Worm (Caenorhabditis elegans) whole organism, late embryonic: ENCODE results near the gene fipr-5.

Source experiments
- C38D4.7 ChIP-seq: fragments of 200-800 bp; sonication (Bioruptor generic); optimal IDR thresholded peaks from 2 replicates; lab custom pipeline; 2018; ENCODE audit warnings: mild to moderate bottlenecking, missing genetic modification characterization, moderate library complexity, missing compliant biosample characterization
- ceh-18 ChIP-seq: sonication (generic microtip); optimal IDR thresholded peaks from 2 replicates; lab custom pipeline; 2016; ENCODE audit warnings: missing genetic modification characterization, missing compliant biosample characterization
- ceh-19 ChIP-seq: fragments of 200-800 bp; sonication (Bioruptor generic); optimal IDR thresholded peaks from 2 replicates; lab custom pipeline; 2018; ENCODE audit warnings: mild to moderate bottlenecking, missing genetic modification characterization, missing compliant biosample characterization
- ceh-30 ChIP-seq: fragments of 150-350 bp; optimal IDR thresholded peaks from 2 replicates; lab custom pipeline; 2014; ENCODE audit warnings: missing biosample characterization, missing genetic modification characterization
- ceh-31 ChIP-seq: sonication (generic microtip); optimal IDR thresholded peaks from 2 replicates; lab custom pipeline; 2016; ENCODE audit warnings: missing genetic modification characterization, missing compliant biosample characterization
- ceh-34 ChIP-seq: sonication (generic microtip); optimal IDR thresholded peaks from 2 replicates; lab custom pipeline; 2016; ENCODE audit warnings: mild to moderate bottlenecking, missing genetic modification characterization, missing compliant biosample characterization
- ceh-45 ChIP-seq: fragments of 200-800 bp; sonication (Bioruptor generic); IDR thresholded peaks from 2 replicates; pipeline ENCODE4 v1.3.6; 2022; ENCODE audit warnings: missing genetic modification reagents, missing genetic modification characterization, missing compliant biosample characterization
- ceh-6 ChIP-seq: fragments of 200-800 bp; sonication (Bioruptor generic); optimal IDR thresholded peaks from 2 replicates; lab custom pipeline; 2018; ENCODE audit warnings: mild to moderate bottlenecking, missing genetic modification characterization, missing compliant biosample characterization
- che-1 ChIP-seq: sonication (generic microtip); optimal IDR thresholded peaks from 2 replicates; lab custom pipeline; 2016; ENCODE audit warnings: mild to moderate bottlenecking, missing genetic modification characterization, missing compliant biosample characterization
- elt-2 ChIP-seq: sonication (generic microtip); optimal IDR thresholded peaks from 2 replicates; lab custom pipeline; 2016; ENCODE audit warnings: missing genetic modification reagents, missing genetic modification characterization, missing compliant biosample characterization
- elt-4 ChIP-seq: sonication (generic microtip); optimal IDR thresholded peaks from 2 replicates; lab custom pipeline; 2016; ENCODE audit warnings: missing genetic modification characterization, missing compliant biosample characterization
- ets-4 ChIP-seq: sonication (generic microtip); optimal IDR thresholded peaks from 2 replicates; lab custom pipeline; 2016; ENCODE audit warnings: missing genetic modification characterization, missing compliant biosample characterization
- eyg-1 ChIP-seq: sonication (generic microtip); optimal IDR thresholded peaks from 2 replicates; lab custom pipeline; 2016; ENCODE audit warnings: missing genotype, missing genetic modification characterization, missing compliant biosample characterization
- hlh-13 ChIP-seq: fragments of 200-800 bp; sonication (Bioruptor generic); optimal IDR thresholded peaks from 2 replicates; lab custom pipeline; 2018; ENCODE audit warnings: mild to moderate bottlenecking, missing genetic modification characterization, missing compliant biosample characterization
- hlh-15 ChIP-seq: sonication (generic microtip); optimal IDR thresholded peaks from 2 replicates; lab custom pipeline; 2016; ENCODE audit warnings: missing genetic modification characterization, missing compliant biosample characterization
- hlh-30 ChIP-seq: sonication (generic microtip); optimal IDR thresholded peaks from 2 replicates; lab custom pipeline; 2017; ENCODE audit warnings: antibody characterized with exemption, missing genetic modification characterization, missing compliant biosample characterization; ENCODE audit not compliant: insufficient read depth
- mec-3 ChIP-seq: sonication (generic microtip); optimal IDR thresholded peaks from 2 replicates; lab custom pipeline; 2016; ENCODE audit warnings: borderline replicate concordance, missing genetic modification characterization, missing compliant biosample characterization
- nfya-1 ChIP-seq: sonication (generic microtip); optimal IDR thresholded peaks from 2 replicates; lab custom pipeline; 2017; ENCODE audit warnings: missing genetic modification characterization, mild to moderate bottlenecking, missing compliant biosample characterization, antibody characterized with exemption, moderate library complexity
- nhr-232 ChIP-seq: sonication (generic microtip); optimal IDR thresholded peaks from 2 replicates; lab custom pipeline; 2016; ENCODE audit warnings: missing genetic modification characterization, missing compliant biosample characterization
- npax-4 ChIP-seq: sonication (generic microtip); optimal IDR thresholded peaks from 2 replicates; lab custom pipeline; 2016; ENCODE audit warnings: missing genetic modification characterization, missing compliant biosample characterization
- odd-2 ChIP-seq: sonication (generic microtip); optimal IDR thresholded peaks from 2 replicates; lab custom pipeline; 2017; ENCODE audit warnings: antibody characterized with exemption, mild to moderate bottlenecking, missing genetic modification characterization, missing compliant biosample characterization
- pat-9 ChIP-seq: fragments of 200-800 bp; sonication (Bioruptor generic); optimal IDR thresholded peaks from 2 replicates; lab custom pipeline; 2018; ENCODE audit warnings: mild to moderate bottlenecking, missing genetic modification characterization, moderate library complexity, missing compliant biosample characterization
- ref-2 ChIP-seq: sonication (generic microtip); optimal IDR thresholded peaks from 2 replicates; lab custom pipeline; 2016; ENCODE audit warnings: missing genetic modification characterization, missing compliant biosample characterization
- sox-4 ChIP-seq: sonication (generic microtip); optimal IDR thresholded peaks from 2 replicates; lab custom pipeline; 2017; ENCODE audit warnings: mild to moderate bottlenecking, missing genetic modification characterization, inconsistent platforms, missing compliant biosample characterization
- syd-9 ChIP-seq: sonication (generic microtip); optimal IDR thresholded peaks from 2 replicates; lab custom pipeline; 2016; ENCODE audit warnings: mild to moderate bottlenecking, missing genetic modification characterization, moderate library complexity, missing compliant biosample characterization
- ttx-3 ChIP-seq: sonication (generic microtip); optimal IDR thresholded peaks from 2 replicates; lab custom pipeline; 2016; ENCODE audit warnings: missing genetic modification reagents, missing genetic modification characterization, missing compliant biosample characterization
- unc-42 ChIP-seq: sonication (generic microtip); optimal IDR thresholded peaks from 2 replicates; lab custom pipeline; 2016; ENCODE audit warnings: missing genotype, missing genetic modification characterization, missing compliant biosample characterization
- zip-5 ChIP-seq: sonication (generic microtip); optimal IDR thresholded peaks from 2 replicates; lab custom pipeline; 2016; ENCODE audit warnings: missing genetic modification characterization, missing compliant biosample characterization
- ztf-16 ChIP-seq: sonication (generic microtip); optimal IDR thresholded peaks from 2 replicates; lab custom pipeline; 2017; ENCODE audit warnings: missing genetic modification characterization, missing compliant biosample characterization

fipr-5 gene

ce11 chrV:10260460-10260859 lies 39.2 kb upstream of the fipr-5 start, which contains the start of gene sri-18:
TSS of gene sri-18 (minus strand) at chrV:10260560.
- TF ChIP-seq ttx-3 (tag; lab: Kevin White, UChicago): no peak
- no peak for TF ChIP-seq C38D4.7 (GFP tag; lab: Kevin White, UChicago)
- no peak for TF ChIP-seq ceh-31 (tag; lab: Kevin White, UChicago)
- TF ChIP-seq mec-3 (tag; lab: Kevin White, UChicago): no peak
- TF ChIP-seq hlh-13 (GFP tag; lab: Kevin White, UChicago): no peak
- no peak for TF ChIP-seq ets-4 (tag; lab: Kevin White, UChicago)
- TF ChIP-seq ceh-18 (tag; lab: Kevin White, UChicago): no peak
- TF ChIP-seq pat-9 (tag; lab: Kevin White, UChicago): no peak

- TF ChIP-seq ref-2 (tag; lab: Kevin White, UChicago) (no peak), elt-2 (tag; lab: Kevin White, UChicago) (peak; percentile 62)
Measured at ce11 chrV:10256050-10256449, 34.8 kb upstream of the fipr-5 start, which contains the start of gene nhr-232. TSS of gene nhr-232 (plus strand) at chrV:10256170.

ce11 chrV:10255005-10255472 lies 33.8 kb upstream of the fipr-5 start, which contains the start of gene rop-1:
TSS of gene rop-1 (minus strand) at chrV:10255055.
- TF ChIP-seq ceh-45 (GFP tag; lab: Robert Waterston, UW) (no peak), ceh-34 (no peak), odd-2 (no peak), ceh-30 (no peak), ceh-6 (GFP tag; lab: Kevin White, UChicago) (no peak)

- TF ChIP-seq eyg-1 (tag; lab: Kevin White, UChicago) (no peak), nfya-1 (tag; lab: Kevin White, UChicago) (no peak)
- TF ChIP-seq, all 69 proteins: peak for 0
Measured at ce11 chrV:10252682-10253081, 31.5 kb upstream of the fipr-5 start.

- no peak for TF ChIP-seq hlh-15
- TF ChIP-seq sox-4: no peak
- no peak for TF ChIP-seq eyg-1 (tag; lab: Kevin White, UChicago)
- TF ChIP-seq ets-4 (tag; lab: Kevin White, UChicago): no peak
- no peak for TF ChIP-seq unc-42 (tag; lab: Kevin White, UChicago)
- TF ChIP-seq elt-4 (tag; lab: Kevin White, UChicago): no peak
- no peak for TF ChIP-seq pat-9 (tag; lab: Kevin White, UChicago)
- TF ChIP-seq nhr-232 (tag; lab: Kevin White, UChicago): no peak
- TF ChIP-seq ttx-3 (tag; lab: Kevin White, UChicago): no peak
- TF ChIP-seq che-1 (tag; lab: Kevin White, UChicago): no peak
- TF ChIP-seq npax-4 (tag; lab: Kevin White, UChicago): no peak
- no peak for TF ChIP-seq zip-5 (tag; lab: Kevin White, UChicago)
Measured at ce11 chrV:10249515-10249914, 28.3 kb upstream of the fipr-5 start.

ce11 chrV:10248255-10248979 lies 27.2 kb upstream of the fipr-5 start, which contains the start of gene akt-1:
TSS of gene akt-1 (plus strand) at chrV:10248905.
- no peak for TF ChIP-seq ceh-34
- no peak for TF ChIP-seq odd-2
- TF ChIP-seq ceh-19 (GFP tag; lab: Kevin White, UChicago): no peak
- no peak for TF ChIP-seq hlh-30
- no peak for TF ChIP-seq ztf-16 (tag; lab: Kevin White, UChicago)
- no peak for TF ChIP-seq syd-9 (tag; lab: Kevin White, UChicago)
